Fruit fly (Drosophila melanogaster): ENCODE measurements around the gene Sry-alpha.

Gene Sry-alpha

DNA sequence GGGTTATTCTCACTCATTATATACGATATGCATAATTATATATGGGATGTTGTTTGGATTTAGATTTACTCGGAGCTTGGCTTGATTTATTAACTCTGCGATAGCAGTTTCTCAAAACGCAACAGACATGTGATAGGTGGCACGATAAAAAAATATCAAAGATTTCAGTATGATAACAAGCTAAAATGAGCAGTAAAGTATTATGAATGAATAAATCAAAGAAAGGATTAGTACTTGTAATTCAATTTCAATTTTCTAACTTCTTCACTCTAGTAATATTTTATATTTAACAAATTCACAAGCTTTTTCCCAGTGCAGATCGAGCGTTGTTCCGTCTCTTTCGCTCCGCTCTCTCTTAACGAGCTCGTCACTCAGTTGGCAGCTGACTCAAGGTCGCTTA, 44.6 kb downstream of the Sry-alpha start:
- TF ChIP-seq CTCF (optimal IDR thresholded peaks at IDR 0.05): no peak
- no peak for TF ChIP-seq CG8478 (optimal IDR thresholded peaks at IDR 0.05)

dm6 chr3R:30090261-30091006, 50.9 kb downstream of the Sry-alpha start:
- TF ChIP-seq CTCF (optimal IDR thresholded peaks at IDR 0.05) (no peak), CG8478 (optimal IDR thresholded peaks at IDR 0.05) (no peak)

DNA sequence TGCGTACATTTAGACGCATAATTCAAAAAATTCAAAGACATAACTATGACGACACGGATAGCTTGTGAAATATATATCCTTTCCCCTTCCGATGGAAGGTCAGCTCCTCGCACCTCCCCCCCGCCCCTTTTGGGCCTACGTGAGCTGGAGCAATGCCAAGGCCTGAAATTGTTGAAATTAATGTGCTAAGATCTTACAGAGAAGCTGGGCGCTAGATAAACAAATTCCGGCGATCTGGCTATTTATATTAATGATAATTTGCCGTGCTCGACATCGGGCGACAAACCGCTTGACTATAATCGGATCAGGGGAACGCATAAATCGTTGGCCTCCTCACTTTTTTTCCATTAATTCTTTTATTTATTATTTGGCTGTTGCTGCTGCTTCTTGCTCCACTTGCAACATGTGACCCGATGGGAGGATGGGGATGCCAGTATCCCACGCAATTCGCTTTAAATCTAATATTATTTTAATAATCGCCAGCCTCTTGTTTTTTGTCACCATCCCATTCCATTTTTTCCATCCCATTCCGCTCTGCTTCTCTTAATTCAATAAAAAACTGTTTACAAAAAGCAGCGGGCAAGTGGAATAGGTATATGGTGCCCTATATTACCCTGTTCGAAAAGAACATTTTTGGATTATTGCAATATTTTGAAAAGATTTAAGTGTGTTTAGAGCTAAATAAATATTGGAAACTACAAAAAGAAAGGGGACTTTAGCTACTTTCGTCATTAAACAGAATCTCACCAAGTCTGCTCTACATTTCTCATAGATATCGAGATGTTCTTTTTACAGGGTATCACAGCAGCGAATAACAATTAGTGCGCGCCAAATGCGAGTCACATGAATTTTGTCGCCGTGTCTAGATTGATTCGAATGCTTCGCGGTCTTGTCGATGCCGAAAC, 52.5 kb downstream of the Sry-alpha start:
- TF ChIP-seq CTCF (optimal IDR thresholded peaks at IDR 0.05) (no peak), CG8478 (optimal IDR thresholded peaks at IDR 0.05) (no peak)

dm6 chr3R:30092700-30093044, 53.2 kb downstream of the Sry-alpha start:
- TF ChIP-seq CG8478 (optimal IDR thresholded peaks at IDR 0.05): no peak
- TF ChIP-seq CTCF (optimal IDR thresholded peaks at IDR 0.05): no peak
